Worm (Caenorhabditis elegans) whole organism, dauer: ENCODE measurements around the gene Y75B8A.34.

ENCODE experiments used
- unc-62 ChIP-seq: sonication (generic microtip); optimal IDR thresholded peaks from 2 replicates; lab custom pipeline; 2017; ENCODE audit warnings: missing biosample characterization, missing genetic modification reagents, missing genetic modification characterization

Gene Y75B8A.34

ce11 chrIII:12398468-12398867, 39.1 kb downstream of the Y75B8A.34 start:
- TF ChIP-seq unc-62: no peak

- TF ChIP-seq unc-62: no peak
These were observed 40.3 kb downstream of the Y75B8A.34 start for ce11 chrIII:12399709-12400108.

ce11 chrIII:12410304-12410703, 50.9 kb downstream of the Y75B8A.34 start:
- no peak for TF ChIP-seq unc-62
